Fruit fly (Drosophila melanogaster): ENCODE measurements around the gene CG4942.
A peak's percentile ranks its signal among the peaks of the same experiment; 100 is the strongest.

Gene CG4942

DNA sequence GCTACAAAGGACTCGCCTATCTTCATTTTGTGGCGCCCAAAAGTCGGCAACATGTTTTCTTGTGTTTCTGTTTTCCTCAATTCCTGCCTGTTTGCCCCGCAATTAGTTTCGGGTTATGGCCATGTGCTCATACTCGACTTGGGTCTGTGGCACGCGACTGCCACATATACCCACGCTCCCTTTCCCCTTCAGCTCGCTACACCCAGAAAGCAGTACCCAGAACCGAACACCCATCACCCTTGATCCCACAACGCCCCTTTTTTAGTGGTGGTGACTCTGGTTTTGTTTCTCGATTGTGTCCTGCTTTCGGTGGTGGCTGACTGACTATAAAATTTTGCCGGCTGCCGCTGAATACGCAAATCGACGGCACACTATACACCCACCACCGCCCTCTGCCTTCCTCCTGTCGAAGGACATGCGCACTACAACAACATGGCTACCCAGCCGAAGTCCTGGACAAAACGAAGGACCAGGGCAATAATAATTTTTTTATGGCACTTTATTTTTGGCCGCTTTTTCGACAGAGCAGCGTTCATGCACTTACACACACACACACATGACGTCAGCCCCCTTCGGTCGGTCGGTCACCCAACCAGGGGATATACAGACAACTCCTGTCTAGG, 22.3 kb upstream of the CG4942 start:
- no peak for TF ChIP-seq Ets98B (GFP tag; IDR thresholded peaks at IDR 0.05)
- no peak for TF ChIP-seq CG8159 (tag; optimal IDR thresholded peaks at IDR 0.05)
- no peak for TF ChIP-seq CG34367 (tag; optimal IDR thresholded peaks at IDR 0.05)
- no peak for TF ChIP-seq CG32121 (GFP tag; IDR thresholded peaks at IDR 0.05)
- TF ChIP-seq fd96Ca (GFP tag; IDR thresholded peaks at IDR 0.05): no peak
- TF ChIP-seq gl (tag; optimal IDR thresholded peaks at IDR 0.05): no peak
- TF ChIP-seq CG12605 (GFP tag; IDR thresholded peaks at IDR 0.05): no peak
- TF ChIP-seq CG17806 (tag; optimal IDR thresholded peaks at IDR 0.05): no peak
- no peak for TF ChIP-seq CG14655 (GFP tag; optimal IDR thresholded peaks at IDR 0.05)
- no peak for TF ChIP-seq EcR (GFP tag; optimal IDR thresholded peaks at IDR 0.05)
- TF ChIP-seq CG8301 (tag; optimal IDR thresholded peaks at IDR 0.05): no peak
- TF ChIP-seq D1 (tag; optimal IDR thresholded peaks at IDR 0.05): no peak
- TF ChIP-seq Snoo (tag; optimal IDR thresholded peaks at IDR 0.05): no peak
- no peak for TF ChIP-seq Pif1B (GFP tag; optimal IDR thresholded peaks at IDR 0.05)
- TF ChIP-seq Pif1A (GFP tag; optimal IDR thresholded peaks at IDR 0.05): no peak
- no peak for TF ChIP-seq CG15710 (tag; optimal IDR thresholded peaks at IDR 0.05)
- no peak for TF ChIP-seq rn (GFP tag; IDR thresholded peaks at IDR 0.05)

DNA sequence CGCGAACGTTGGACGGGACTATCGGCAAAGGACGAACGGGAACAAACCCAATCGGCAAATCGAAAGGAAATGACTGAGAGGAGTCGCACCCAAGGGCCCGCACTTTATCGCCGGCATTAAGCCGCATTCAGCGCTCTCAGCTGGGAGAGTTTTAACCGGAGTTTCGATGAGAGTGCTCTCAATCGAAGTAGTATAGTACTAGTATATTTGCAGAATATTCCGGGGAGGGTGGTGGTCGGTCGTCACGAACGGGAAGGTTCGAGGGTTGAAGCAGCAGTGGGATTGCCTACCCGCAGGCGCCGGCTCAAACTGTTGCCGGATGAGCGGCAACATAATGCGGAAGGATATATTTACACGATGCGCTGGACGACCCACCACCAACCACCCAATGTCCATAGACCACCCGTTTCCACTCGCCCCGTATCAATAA, 21.1 kb upstream of the CG4942 start:
- TF ChIP-seq CG9948 (tag; optimal IDR thresholded peaks at IDR 0.05) (no peak), CG12605 (GFP tag; IDR thresholded peaks at IDR 0.05) (no peak), CG8301 (tag; optimal IDR thresholded peaks at IDR 0.05) (no peak)

- TF ChIP-seq CG4496 (GFP tag; IDR thresholded peaks at IDR 0.05) (no peak), CG8301 (tag; optimal IDR thresholded peaks at IDR 0.05) (no peak), CG17806 (tag; optimal IDR thresholded peaks at IDR 0.05) (no peak), CG12605 (GFP tag; IDR thresholded peaks at IDR 0.05) (no peak), CG8159 (tag; optimal IDR thresholded peaks at IDR 0.05) (no peak), Ets98B (GFP tag; IDR thresholded peaks at IDR 0.05) (no peak)
Observed at dm6 chr3L:9052798-9053541, 19.9 kb upstream of the CG4942 start.

DNA sequence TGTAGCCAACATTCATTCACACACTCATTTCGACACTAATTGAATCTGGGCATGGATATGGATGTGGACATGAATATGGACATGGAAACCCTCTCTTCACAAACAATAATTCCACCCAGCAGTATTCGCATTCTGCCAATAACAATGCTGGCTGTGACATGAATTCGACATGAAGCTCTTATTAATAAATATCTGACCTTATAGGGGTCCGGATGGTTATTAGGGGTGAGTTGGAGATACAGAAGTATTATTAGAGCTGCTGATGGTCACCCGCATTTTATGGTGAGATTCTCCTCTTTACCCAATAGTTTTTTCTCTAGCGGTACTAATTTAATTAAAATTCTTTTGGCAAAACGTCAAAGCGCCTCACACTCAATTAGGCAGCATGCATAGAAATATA, 18.7 kb upstream of the CG4942 start:
- TF ChIP-seq gl (tag; optimal IDR thresholded peaks at IDR 0.05) (no peak), CG34367 (tag; optimal IDR thresholded peaks at IDR 0.05) (no peak), CG14655 (GFP tag; optimal IDR thresholded peaks at IDR 0.05) (no peak), CG4496 (GFP tag; IDR thresholded peaks at IDR 0.05) (no peak), Ets98B (GFP tag; IDR thresholded peaks at IDR 0.05) (no peak), CG10348 (GFP tag; IDR thresholded peaks at IDR 0.05) (no peak), CG15710 (tag; optimal IDR thresholded peaks at IDR 0.05) (no peak)

DNA sequence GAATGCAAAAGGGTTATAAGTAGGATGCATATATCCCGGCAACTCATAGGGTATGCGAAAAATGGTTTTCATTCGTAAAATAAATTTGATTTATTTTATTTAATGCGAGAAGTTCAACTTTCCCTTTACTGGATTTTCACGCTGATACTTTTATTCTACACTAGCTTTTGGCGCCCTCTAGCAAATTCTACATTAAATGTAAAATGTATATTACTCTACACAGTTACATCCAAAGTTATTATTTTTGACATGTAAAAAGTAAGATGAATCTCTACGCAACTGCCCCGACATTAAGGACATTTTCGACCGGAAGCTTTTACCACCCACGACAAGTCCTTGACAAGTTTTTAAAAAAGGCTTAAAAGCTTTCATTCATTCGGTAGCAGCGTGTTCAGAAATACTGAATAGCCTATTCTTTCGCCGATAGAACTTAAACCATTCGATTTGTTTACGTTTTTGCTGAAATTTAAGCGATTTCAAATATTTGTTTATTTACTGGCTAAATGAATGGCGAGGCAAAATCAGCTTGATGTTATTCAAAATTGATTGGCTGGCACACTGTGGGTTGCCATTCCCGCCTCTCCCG, 18.0 kb upstream of the CG4942 start:
- no peak for TF ChIP-seq CG13204 (GFP tag; optimal IDR thresholded peaks at IDR 0.05)
- TF ChIP-seq EcR (GFP tag; optimal IDR thresholded peaks at IDR 0.05): no peak
- no peak for TF ChIP-seq D1 (tag; optimal IDR thresholded peaks at IDR 0.05)
- TF ChIP-seq gl (tag; optimal IDR thresholded peaks at IDR 0.05): no peak
- no peak for TF ChIP-seq CG8301 (tag; optimal IDR thresholded peaks at IDR 0.05)
- TF ChIP-seq Snoo (tag; optimal IDR thresholded peaks at IDR 0.05): no peak
- TF ChIP-seq CG10348 (GFP tag; IDR thresholded peaks at IDR 0.05): no peak
- TF ChIP-seq CG14655 (GFP tag; optimal IDR thresholded peaks at IDR 0.05): no peak
- no peak for TF ChIP-seq fd96Ca (GFP tag; IDR thresholded peaks at IDR 0.05)
- TF ChIP-seq CG17806 (tag; optimal IDR thresholded peaks at IDR 0.05): no peak
- TF ChIP-seq CG15710 (tag; optimal IDR thresholded peaks at IDR 0.05): no peak

- TF ChIP-seq CG13204 (GFP tag; optimal IDR thresholded peaks at IDR 0.05) (peak; percentile 92), Snoo (tag; optimal IDR thresholded peaks at IDR 0.05) (peak; percentile 11), EcR (GFP tag; optimal IDR thresholded peaks at IDR 0.05) (peak; percentile 90), CG17806 (tag; optimal IDR thresholded peaks at IDR 0.05) (no peak), CG15710 (tag; optimal IDR thresholded peaks at IDR 0.05) (no peak), CG8301 (tag; optimal IDR thresholded peaks at IDR 0.05) (no peak), fd96Ca (GFP tag; IDR thresholded peaks at IDR 0.05) (peak; percentile 48; the same call in 1 of the 3 replicates), CG32121 (GFP tag; IDR thresholded peaks at IDR 0.05) (peak; percentile 51; the same call in 1 of the 2 replicates), D1 (tag; optimal IDR thresholded peaks at IDR 0.05) (no peak), Pif1B (GFP tag; optimal IDR thresholded peaks at IDR 0.05) (no peak), Pif1A (GFP tag; optimal IDR thresholded peaks at IDR 0.05) (peak; percentile 50), CG4496 (GFP tag; IDR thresholded peaks at IDR 0.05) (peak; percentile 49; the same call in 1 of the 3 replicates), CG10348 (GFP tag; IDR thresholded peaks at IDR 0.05) (no peak), CG12605 (GFP tag; IDR thresholded peaks at IDR 0.05) (0 out of 2 replicates have a peak, but pooled peaks have one; percentile 40), Ets98B (GFP tag; IDR thresholded peaks at IDR 0.05) (peak; percentile 23; the same call in 1 of the 2 replicates)
Observed at dm6 chr3L:9055870-9056807, 16.8 kb upstream of the CG4942 start.
